Fruit fly (Drosophila melanogaster) whole organism, larva: ENCODE measurements around the gene Septin4.
A peak's percentile ranks its signal among the peaks of the same experiment; 100 is the strongest.

Experiments
- noc ChIP-seq: fragments of 200-800 bp; sonication (Bioruptor generic); optimal IDR thresholded peaks from 3 replicates; lab custom pipeline; 2019; ENCODE audit warnings: missing biosample characterization, mild to moderate bottlenecking, missing genetic modification characterization, moderate library complexity

Septin4 gene

DNA sequence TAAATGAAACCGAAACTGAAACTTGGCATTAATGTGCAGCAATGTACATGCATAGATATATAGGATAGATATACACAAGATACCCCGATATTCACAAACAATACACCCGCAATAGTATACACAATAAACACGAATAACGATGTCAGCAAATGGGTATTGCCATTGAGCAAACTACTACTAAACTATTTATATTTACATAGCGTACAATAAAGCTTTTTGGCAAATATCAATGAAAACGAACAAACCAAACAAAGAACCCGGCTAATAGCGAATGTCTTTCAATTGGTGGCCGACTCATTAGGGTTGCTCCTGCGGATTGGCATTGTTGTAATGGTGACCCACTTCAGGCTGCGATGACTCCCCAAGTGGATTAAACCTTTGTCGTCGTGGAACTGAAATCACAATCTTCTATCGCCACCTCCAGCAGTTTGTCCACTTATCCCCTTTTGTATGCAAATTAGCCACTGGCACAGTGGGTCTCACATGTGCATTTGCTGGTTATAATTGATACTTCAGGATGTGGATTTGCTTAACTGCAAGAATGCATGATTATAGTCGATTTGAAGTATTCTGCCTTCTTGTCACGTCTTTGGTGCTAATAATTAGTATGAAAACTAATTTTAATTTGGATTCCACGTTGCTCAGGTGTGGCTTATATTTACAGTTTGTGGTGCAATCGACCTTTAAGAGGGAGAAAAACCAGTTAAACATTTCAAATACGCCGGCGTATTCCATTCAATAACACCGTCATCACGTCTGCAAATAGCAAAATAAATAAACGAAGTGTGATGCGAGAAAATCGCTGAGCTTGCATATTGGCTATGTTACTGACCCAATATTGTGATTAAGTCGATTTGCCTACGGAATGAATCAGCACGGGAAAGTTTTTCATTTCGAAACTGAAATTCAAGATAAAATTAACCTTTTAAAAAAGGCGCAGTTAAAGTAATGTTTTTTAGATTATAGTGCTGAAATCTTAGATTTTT is 44.6 kb downstream of the Septin4 start:
- TF ChIP-seq noc = peak; percentile 29

DNA sequence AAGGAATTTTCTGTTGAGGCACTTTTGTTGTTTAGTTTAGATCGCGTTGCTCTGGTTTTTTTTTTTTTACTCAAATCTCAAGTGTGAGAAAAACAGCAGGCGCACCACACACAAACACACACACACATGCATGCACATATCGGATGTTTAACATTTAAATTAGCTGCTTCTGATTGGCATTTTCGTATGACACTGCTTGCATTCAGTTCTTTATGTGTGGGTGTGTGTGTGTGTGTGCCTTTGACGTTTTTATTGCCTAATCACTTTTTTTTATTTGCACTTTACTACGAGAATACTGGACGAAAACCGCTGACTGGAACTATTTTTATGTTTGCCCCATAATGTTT is 46.6 kb downstream of the Septin4 start:
- TF ChIP-seq noc = no peak

dm6 chrX:16647737-16648434 is 47.1 kb downstream of the Septin4 start:
- no peak for TF ChIP-seq noc

DNA sequence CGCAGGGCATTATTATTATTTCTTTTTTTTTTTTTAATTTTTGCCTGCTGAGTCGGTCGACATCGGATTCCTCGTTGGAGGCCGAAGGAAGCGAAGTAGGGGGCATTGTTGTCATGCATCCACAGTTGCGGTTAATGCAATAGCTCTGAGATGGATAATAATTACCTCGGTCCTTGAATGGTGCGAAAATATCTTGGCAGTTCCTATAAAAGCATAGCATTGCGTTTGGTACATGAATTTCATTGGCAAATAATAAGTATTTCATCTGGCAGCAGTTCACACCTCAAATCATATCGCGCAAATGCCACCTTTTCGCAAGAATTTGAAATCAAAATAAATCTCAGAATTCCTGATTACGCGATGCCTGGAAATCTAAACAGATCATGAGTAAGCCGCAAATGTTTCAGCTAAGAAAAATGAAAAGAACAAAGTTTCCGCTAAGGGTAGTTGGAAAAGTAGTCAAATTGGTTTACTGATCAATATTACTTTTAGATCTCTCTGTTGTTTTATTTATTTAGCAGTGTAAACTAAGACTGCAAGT is 47.8 kb downstream of the Septin4 start:
- TF ChIP-seq noc = no peak

DNA sequence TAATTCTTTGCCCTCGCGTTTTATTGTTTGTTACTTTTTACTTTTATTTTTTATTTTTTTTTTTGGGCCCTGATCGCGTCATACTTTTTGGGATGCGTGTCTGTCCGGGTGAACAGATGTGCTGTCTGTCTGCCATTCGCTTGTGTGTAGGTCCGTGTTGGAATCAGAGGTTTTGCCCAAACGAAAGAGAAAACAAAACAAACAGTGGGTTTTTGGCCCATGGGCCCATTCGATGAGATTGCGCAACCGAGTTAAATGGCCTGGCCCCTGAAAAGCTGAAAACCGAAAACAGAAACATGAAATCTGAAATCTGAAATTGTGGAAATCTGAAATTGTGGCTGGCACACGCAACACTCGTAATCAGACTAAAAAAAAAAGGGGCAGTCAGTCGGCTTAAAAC is 49.5 kb downstream of the Septin4 start:
- no peak for TF ChIP-seq noc

- TF ChIP-seq noc = no peak
These were observed 50.3 kb downstream of the Septin4 start for dm6 chrX:16644535-16645131.

- TF ChIP-seq noc = no peak
These were observed 51.5 kb downstream of the Septin4 start for dm6 chrX:16643363-16643946.

DNA sequence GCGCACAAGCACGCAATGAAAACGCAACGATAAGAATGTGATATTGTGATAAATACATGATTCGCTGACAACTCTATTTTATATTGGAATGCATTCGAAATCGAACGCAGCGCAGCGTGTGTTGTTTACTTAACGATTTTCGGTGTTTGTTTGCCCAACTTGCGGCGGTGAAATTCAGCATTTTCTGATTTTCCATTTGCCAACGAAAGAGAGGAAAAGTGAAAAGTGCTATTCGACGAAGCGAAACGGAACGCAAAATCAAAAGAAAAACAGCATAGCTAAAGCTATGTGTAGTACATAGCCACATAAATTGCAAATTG is 53.9 kb downstream of the Septin4 start:
- no peak for TF ChIP-seq noc

DNA sequence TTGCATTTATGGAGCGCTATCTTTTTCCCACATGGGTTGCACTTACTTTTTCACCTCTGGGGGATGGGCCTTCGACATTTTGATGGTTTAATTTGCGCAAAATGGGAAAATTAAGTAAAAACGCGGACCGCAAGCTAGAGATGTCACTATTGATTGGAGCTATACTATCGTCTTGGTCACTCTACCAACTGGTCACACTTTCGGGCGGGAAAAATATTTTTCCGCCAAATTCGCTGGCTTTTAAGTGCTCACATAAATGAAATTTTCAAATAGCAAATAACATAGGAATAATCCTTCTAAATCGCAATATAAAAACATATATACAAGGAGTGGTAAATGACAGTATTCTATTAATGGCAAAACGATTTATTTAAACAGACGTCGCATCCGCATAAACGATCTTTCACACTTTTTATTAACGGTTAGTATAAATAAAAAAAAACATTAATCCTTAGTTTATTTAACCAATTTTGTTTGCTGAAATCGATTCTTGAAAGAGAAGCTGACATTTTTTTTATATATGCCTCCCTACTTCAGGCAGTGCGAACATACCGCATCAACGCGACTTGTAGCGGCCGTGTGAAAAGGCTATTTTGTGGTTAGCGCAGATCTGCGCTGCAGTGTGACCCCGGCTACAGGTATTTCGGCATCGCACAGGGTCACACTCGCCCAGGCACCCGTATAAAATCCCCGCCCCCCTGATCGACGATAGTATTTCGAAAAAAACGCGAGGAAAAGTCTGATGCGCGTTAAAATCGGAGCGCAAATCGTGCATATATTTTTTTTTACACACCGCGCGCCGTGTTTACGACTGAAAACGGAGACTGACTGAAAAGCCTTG is 54.5 kb downstream of the Septin4 start, which contains the start of the genes SNRPG and mthl1:
Gene SNRPG (minus strand): TSS at position 160 of the 841 bp plus-strand sequence.
Gene mthl1 (plus strand): TSS at position 709 of the 841 bp plus-strand sequence.
- no peak for TF ChIP-seq noc

DNA sequence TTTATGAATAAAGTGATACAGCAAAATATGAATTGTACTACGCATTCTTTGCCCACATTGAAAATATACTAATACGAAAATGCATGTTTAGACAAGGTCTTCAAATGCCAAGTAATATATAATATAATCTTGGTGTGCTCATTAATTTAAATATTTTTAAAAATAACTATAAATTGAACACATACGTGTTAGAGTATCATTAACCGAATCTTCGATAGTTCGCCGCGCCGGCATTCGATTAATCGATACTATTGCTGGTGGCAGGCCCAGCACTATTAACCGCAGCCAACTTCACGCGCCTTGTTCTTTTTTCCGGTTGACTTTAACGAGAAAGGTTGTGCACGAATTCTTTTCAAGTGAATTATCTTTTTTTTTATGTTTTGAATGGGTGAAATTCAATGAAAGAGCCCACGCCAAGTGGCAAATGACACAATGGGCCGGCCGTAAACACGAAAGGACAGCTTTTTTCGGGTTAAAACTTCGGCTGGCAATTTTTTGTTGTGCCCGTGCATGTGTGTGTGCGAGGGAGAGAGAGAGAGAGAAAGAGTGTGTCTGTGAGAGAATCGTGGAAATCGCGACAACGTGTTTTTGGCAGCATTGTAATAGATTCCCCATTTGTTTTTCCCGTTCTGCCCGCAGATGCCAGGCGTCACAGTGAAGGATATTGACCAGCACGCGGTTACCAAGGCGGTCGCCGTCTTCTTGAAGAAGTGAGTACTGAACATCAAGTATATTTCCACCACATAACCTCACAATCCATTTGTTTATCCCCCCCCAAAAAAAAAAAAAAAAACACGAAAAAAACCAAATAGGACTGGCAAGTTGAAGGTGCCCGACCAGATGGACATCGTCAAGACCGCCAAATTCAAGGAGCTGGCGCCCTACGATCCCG is 57.1 kb downstream of the Septin4 start, which contains the start of gene RpS19a:
Gene RpS19a (plus strand): TSS at position 301 of the 892 bp plus-strand sequence.
- peak; percentile 66 for TF ChIP-seq noc

DNA sequence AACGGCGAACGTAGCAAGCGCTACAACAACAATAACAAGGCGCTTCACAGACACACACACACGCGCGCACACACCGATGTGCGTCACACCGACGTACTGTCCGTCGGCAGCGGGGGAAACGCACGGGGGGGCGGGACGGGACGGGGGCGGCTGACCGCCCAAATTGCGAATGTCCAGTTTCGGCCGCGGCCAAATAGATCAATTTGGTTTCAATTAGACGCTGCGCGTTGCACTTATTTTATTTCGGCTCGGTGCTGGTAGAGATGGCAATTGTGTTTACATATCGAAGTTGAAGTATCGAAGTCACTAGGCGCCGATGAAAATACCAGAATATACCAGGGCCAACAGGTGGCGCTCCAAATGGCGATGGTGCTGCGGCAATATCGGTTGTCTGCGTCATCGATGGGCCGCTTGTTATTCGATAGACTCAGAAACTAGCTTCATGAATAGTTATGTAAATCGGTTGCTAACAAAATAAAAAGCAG is 57.8 kb downstream of the Septin4 start, which contains the start of gene Rok:
Gene Rok (minus strand): TSS at position 309 of the 485 bp plus-strand sequence.
- no peak for TF ChIP-seq noc
